Worm (Caenorhabditis elegans) whole organism, L1 larva: ENCODE data around the gene Y24D9A.7.

Experiments used
- ceh-8 ChIP-seq: fragments of 200-800 bp; sonication (Bioruptor generic); optimal IDR thresholded peaks from 2 replicates; lab custom pipeline; 2018; ENCODE audit warnings: mild to moderate bottlenecking, missing genetic modification characterization, moderate library complexity, missing compliant biosample characterization
- lin-39 ChIP-seq: fragments of 150-350 bp; optimal IDR thresholded peaks from 2 replicates; lab custom pipeline; 2014; ENCODE audit warnings: missing biosample characterization, missing genetic modification reagents, missing genetic modification characterization

DNA sequence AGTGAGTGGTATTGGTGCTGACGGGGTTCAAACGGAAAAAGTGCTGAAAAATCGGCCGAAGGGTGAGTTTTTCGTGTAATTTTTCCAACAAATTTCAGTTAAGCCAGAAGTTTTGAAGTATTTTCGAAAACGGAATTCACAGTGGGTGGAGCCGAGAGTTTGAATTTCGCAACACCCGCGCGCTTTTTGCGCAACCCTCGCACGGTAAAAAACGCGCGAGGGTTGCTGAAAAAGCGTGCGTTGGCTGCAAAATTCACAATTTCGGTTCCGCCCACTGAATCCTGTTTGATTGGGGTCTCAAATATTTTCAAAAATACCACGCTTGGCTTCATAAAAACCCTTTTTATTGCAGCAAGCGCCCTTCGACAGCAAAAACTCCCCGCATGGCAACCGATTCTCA is 42.4 kb upstream of the Y24D9A.7 start:
- TF ChIP-seq ceh-8 (GFP tag; lab: Kevin White, UChicago), result no peak
- TF ChIP-seq lin-39, result no peak
